Worm (Caenorhabditis elegans): ENCODE measurements around the gene cap-1.

cap-1 gene

DNA sequence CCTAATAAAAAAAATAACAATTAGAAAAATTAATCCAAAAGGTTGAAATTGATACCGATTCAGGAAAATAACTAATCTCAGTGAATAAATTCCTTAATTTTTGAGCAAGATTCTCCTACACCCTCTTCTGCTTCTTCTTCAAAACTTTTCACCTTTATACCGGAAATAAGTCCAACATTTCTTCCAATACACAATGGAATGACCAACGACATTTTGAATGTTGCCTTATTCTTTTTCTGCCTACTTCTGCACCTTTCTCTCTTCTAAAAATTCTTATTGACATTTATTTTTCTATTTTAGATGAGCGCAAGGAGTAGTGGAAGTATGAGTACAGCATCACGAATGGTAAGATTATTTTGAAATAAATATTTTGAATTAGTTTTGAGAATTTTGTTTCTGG is 33.2 kb downstream of the cap-1 start, which contains the start of gene unc-8:
unc-8 (plus strand) TSS at position 301 of the 400 bp plus-strand sequence.
- TF ChIP-seq ceh-13 (GFP tag; optimal IDR thresholded peaks at IDR 0.05) (no peak), ets-7 (tag; optimal IDR thresholded peaks at IDR 0.05) (no peak), tbx-37 (GFP tag; conservative IDR thresholded peaks at IDR 0.05) (no peak), ama-1 (optimal IDR thresholded peaks at IDR 0.05) (no peak)

DNA sequence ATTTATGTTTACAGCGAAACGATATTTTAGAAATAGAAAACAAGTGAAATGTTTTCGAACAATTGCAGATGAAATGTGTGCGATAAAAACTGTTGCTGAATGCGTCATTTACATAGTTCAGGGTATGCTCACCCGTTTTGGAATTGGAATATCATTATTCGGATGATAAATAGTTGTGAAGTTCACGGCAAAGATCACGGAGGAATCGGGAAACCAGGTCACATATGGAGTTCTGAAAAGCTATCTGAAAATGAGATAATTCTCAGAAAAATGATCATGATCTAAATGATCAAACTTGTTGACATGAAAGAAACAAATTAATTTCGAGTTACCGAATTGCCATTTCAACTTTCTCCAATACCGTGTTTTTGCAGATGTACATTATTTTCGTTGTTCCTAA is 34.3 kb downstream of the cap-1 start, which contains the start of gene best-16:
best-16 (minus strand) TSS at position 101 of the 400 bp plus-strand sequence.
- no peak for TF ChIP-seq hnd-1 (tag; optimal IDR thresholded peaks at IDR 0.05)
- TF ChIP-seq tra-4 (tag; optimal IDR thresholded peaks at IDR 0.05), result no peak
- no peak for TF ChIP-seq flt-1 (GFP tag; IDR thresholded peaks at IDR 0.05)
- TF ChIP-seq hmbx-1 (tag; optimal IDR thresholded peaks at IDR 0.05), result no peak
- no peak for TF ChIP-seq pes-1 (GFP tag; IDR thresholded peaks at IDR 0.05)
- TF ChIP-seq tbx-11 (GFP tag; IDR thresholded peaks at IDR 0.05), result no peak
- no peak for TF ChIP-seq B0310.2 (tag; optimal IDR thresholded peaks at IDR 0.05)
- TF ChIP-seq tbx-37 (GFP tag; conservative IDR thresholded peaks at IDR 0.05), result no peak
- no peak for TF ChIP-seq F13C5.2 (tag; optimal IDR thresholded peaks at IDR 0.05)
- no peak for TF ChIP-seq ets-7 (tag; optimal IDR thresholded peaks at IDR 0.05)
- TF ChIP-seq hmg-4 (GFP tag; optimal IDR thresholded peaks at IDR 0.05), result no peak
- no peak for TF ChIP-seq ama-1 (optimal IDR thresholded peaks at IDR 0.05)

DNA sequence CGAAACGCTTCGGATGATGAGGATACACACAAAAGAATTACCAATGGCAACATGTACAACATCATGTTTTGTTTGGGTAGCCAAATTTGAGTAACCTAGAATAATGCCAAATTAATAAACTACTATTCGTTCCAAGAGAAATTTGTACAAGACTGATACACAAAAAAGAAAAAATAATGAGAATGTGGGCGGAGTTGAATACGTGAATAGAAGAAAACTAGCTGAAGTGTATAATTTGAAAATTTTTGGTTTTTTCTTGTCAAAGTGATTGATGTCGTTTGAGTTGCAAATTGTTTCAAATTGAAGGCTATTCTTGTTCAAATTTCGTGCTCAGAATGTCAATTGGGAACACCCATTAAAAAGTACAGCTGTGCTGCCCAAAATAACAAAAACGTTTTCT is 38.3 kb downstream of the cap-1 start, which contains the start of gene R13A1.5:
R13A1.5 (minus strand) TSS at position 101 of the 400 bp plus-strand sequence.
- TF ChIP-seq scrt-1 (GFP tag; IDR thresholded peaks at IDR 0.05) (no peak), B0310.2 (tag; optimal IDR thresholded peaks at IDR 0.05) (no peak), pes-1 (GFP tag; IDR thresholded peaks at IDR 0.05) (no peak), flt-1 (GFP tag; IDR thresholded peaks at IDR 0.05) (no peak), hmbx-1 (tag; optimal IDR thresholded peaks at IDR 0.05) (no peak), hmg-4 (GFP tag; optimal IDR thresholded peaks at IDR 0.05) (no peak)

DNA sequence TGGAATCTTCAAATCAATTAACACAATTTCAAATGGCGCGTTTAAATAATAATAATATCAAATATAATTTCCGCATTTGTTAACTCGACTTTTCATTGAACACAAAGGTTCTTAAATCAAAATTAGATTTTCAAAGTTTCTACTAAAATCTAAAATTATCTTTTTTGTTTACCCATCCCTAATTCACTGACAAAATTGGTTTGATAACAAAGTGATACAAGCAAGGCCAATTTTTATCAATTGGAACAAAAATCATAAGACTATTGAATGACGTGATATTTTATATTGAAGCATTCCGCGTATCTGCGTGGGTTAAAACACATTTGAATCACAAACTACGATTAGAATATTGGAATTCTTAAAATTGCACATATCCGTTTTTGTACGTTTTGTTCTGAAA is 39.6 kb downstream of the cap-1 start:
- TF ChIP-seq tbx-37 (GFP tag; conservative IDR thresholded peaks at IDR 0.05), result no peak
- no peak for TF ChIP-seq aly-1 (tag; optimal IDR thresholded peaks at IDR 0.05)
- no peak for TF ChIP-seq pes-1 (GFP tag; IDR thresholded peaks at IDR 0.05)
- TF ChIP-seq ama-1 (optimal IDR thresholded peaks at IDR 0.05), result no peak
- TF ChIP-seq sea-1 (GFP tag; conservative IDR thresholded peaks at IDR 0.05), result no peak

- TF ChIP-seq tbx-11 (GFP tag; IDR thresholded peaks at IDR 0.05) (no peak), ets-7 (tag; optimal IDR thresholded peaks at IDR 0.05) (no peak), pes-1 (GFP tag; IDR thresholded peaks at IDR 0.05) (no peak), hnd-1 (tag; optimal IDR thresholded peaks at IDR 0.05) (no peak), B0310.2 (tag; optimal IDR thresholded peaks at IDR 0.05) (no peak), ama-1 (optimal IDR thresholded peaks at IDR 0.05) (no peak), hmbx-1 (tag; optimal IDR thresholded peaks at IDR 0.05) (no peak), tra-4 (tag; optimal IDR thresholded peaks at IDR 0.05) (no peak), sea-1 (GFP tag; conservative IDR thresholded peaks at IDR 0.05) (no peak), aly-1 (tag; optimal IDR thresholded peaks at IDR 0.05) (no peak), ceh-36 (tag; optimal IDR thresholded peaks at IDR 0.05) (no peak), tbx-37 (GFP tag; conservative IDR thresholded peaks at IDR 0.05) (no peak), F13C5.2 (tag; optimal IDR thresholded peaks at IDR 0.05) (no peak), scrt-1 (GFP tag; IDR thresholded peaks at IDR 0.05) (no peak), ceh-13 (GFP tag; optimal IDR thresholded peaks at IDR 0.05) (no peak), hmg-4 (GFP tag; optimal IDR thresholded peaks at IDR 0.05) (no peak), flt-1 (GFP tag; IDR thresholded peaks at IDR 0.05) (no peak)
These were observed 41.2 kb downstream of the cap-1 start, which contains the start of gene srlf-7 for ce11 chrIV:7188528-7189422. Gene srlf-7, plus strand, starts transcription at chrIV:7189287.

- no peak for TF ChIP-seq hmg-4 (GFP tag; optimal IDR thresholded peaks at IDR 0.05)
- no peak for TF ChIP-seq ceh-13 (GFP tag; optimal IDR thresholded peaks at IDR 0.05)
- TF ChIP-seq hmbx-1 (tag; optimal IDR thresholded peaks at IDR 0.05), result no peak
- TF ChIP-seq ets-7 (tag; optimal IDR thresholded peaks at IDR 0.05), result no peak
- TF ChIP-seq ama-1 (optimal IDR thresholded peaks at IDR 0.05), result no peak
- no peak for TF ChIP-seq aly-1 (tag; optimal IDR thresholded peaks at IDR 0.05)
- TF ChIP-seq tbx-11 (GFP tag; IDR thresholded peaks at IDR 0.05), result no peak
- no peak for TF ChIP-seq B0310.2 (tag; optimal IDR thresholded peaks at IDR 0.05)
- no peak for TF ChIP-seq scrt-1 (GFP tag; IDR thresholded peaks at IDR 0.05)
- no peak for TF ChIP-seq tra-4 (tag; optimal IDR thresholded peaks at IDR 0.05)
- no peak for TF ChIP-seq ceh-36 (tag; optimal IDR thresholded peaks at IDR 0.05)
- no peak for TF ChIP-seq pes-1 (GFP tag; IDR thresholded peaks at IDR 0.05)
- no peak for TF ChIP-seq sea-1 (GFP tag; conservative IDR thresholded peaks at IDR 0.05)
- no peak for TF ChIP-seq F13C5.2 (tag; optimal IDR thresholded peaks at IDR 0.05)
- no peak for TF ChIP-seq hnd-1 (tag; optimal IDR thresholded peaks at IDR 0.05)
- TF ChIP-seq flt-1 (GFP tag; IDR thresholded peaks at IDR 0.05), result no peak
These were observed 42.0 kb downstream of the cap-1 start, which contains the start of gene C42D4.13 for ce11 chrIV:7188030-7188429. Gene C42D4.13, minus strand, starts transcription at chrIV:7188130.

- TF ChIP-seq hmbx-1 (tag; optimal IDR thresholded peaks at IDR 0.05) (no peak), tbx-37 (GFP tag; conservative IDR thresholded peaks at IDR 0.05) (no peak), tra-4 (tag; optimal IDR thresholded peaks at IDR 0.05) (no peak), sea-1 (GFP tag; conservative IDR thresholded peaks at IDR 0.05) (no peak), scrt-1 (GFP tag; IDR thresholded peaks at IDR 0.05) (no peak), F13C5.2 (tag; optimal IDR thresholded peaks at IDR 0.05) (no peak), B0310.2 (tag; optimal IDR thresholded peaks at IDR 0.05) (no peak), ceh-36 (tag; optimal IDR thresholded peaks at IDR 0.05) (no peak), hnd-1 (tag; optimal IDR thresholded peaks at IDR 0.05) (no peak), hmg-4 (GFP tag; optimal IDR thresholded peaks at IDR 0.05) (no peak), ets-7 (tag; optimal IDR thresholded peaks at IDR 0.05) (no peak), pes-1 (GFP tag; IDR thresholded peaks at IDR 0.05) (no peak), ama-1 (optimal IDR thresholded peaks at IDR 0.05) (no peak), aly-1 (tag; optimal IDR thresholded peaks at IDR 0.05) (no peak), ceh-13 (GFP tag; optimal IDR thresholded peaks at IDR 0.05) (no peak), flt-1 (GFP tag; IDR thresholded peaks at IDR 0.05) (no peak), tbx-11 (GFP tag; IDR thresholded peaks at IDR 0.05) (no peak)
These were observed 43.3 kb downstream of the cap-1 start, which contains the start of gene str-249 for ce11 chrIV:7186756-7187155. Gene str-249, minus strand, starts transcription at chrIV:7186856.
